Fruit fly (Drosophila melanogaster): ENCODE measurements around the gene CG4822.

CG4822 gene

dm6 chr2L:134563-135382, 13.2 kb upstream of the CG4822 start:
- TF ChIP-seq Rel (GFP tag; optimal IDR thresholded peaks at IDR 0.05): no peak
- peak; percentile 22 for TF ChIP-seq Rel (tag; optimal IDR thresholded peaks at IDR 0.05)
- no peak for TF ChIP-seq GATAd (GFP tag; optimal IDR thresholded peaks at IDR 0.05)
- no peak for TF ChIP-seq N (GFP tag; optimal IDR thresholded peaks at IDR 0.05)
- no peak for TF ChIP-seq Dfd (GFP tag; optimal IDR thresholded peaks at IDR 0.05)

dm6 chr2L:131466-132270, 10.1 kb upstream of the CG4822 start, which contains the start of gene Gs1:
TSS of gene Gs1 (plus strand) at chr2L:132077.
- TF ChIP-seq dl (GFP tag; optimal IDR thresholded peaks at IDR 0.05; ENCODE audit: insufficient read depth in 1 of 2, partially characterized antibody in 2 of 2): peak; percentile 66 to 89
- TF ChIP-seq fru (GFP tag; optimal IDR thresholded peaks at IDR 0.05): no peak
- peak; percentile 59 for TF ChIP-seq Sp1 (GFP tag; optimal IDR thresholded peaks at IDR 0.05)
- TF ChIP-seq CG9705 (GFP tag; optimal IDR thresholded peaks at IDR 0.05): no peak
- TF ChIP-seq ey (GFP tag; optimal IDR thresholded peaks at IDR 0.05): no peak
- no peak for TF ChIP-seq Jra (GFP tag; optimal IDR thresholded peaks at IDR 0.05)
- TF ChIP-seq woc (GFP tag; optimal IDR thresholded peaks at IDR 0.05): no peak
- TF ChIP-seq Hr83 (GFP tag; optimal IDR thresholded peaks at IDR 0.05; ENCODE audit: poor library complexity, severe bottlenecking): peak; percentile 41
- no peak for TF ChIP-seq dmrt93B (GFP tag; optimal IDR thresholded peaks at IDR 0.05)
- no peak for TF ChIP-seq GATAd (GFP tag; optimal IDR thresholded peaks at IDR 0.05)
- TF ChIP-seq Mio (GFP tag; optimal IDR thresholded peaks at IDR 0.05): no peak
- no peak for TF ChIP-seq Rel (GFP tag; optimal IDR thresholded peaks at IDR 0.05)
- peak; percentile 68 for TF ChIP-seq Rel (tag; optimal IDR thresholded peaks at IDR 0.05)
- TF ChIP-seq br (GFP tag; optimal IDR thresholded peaks at IDR 0.05): peak; percentile 43
- TF ChIP-seq rgr (GFP tag; optimal IDR thresholded peaks at IDR 0.05): peak; percentile 45
- TF ChIP-seq CrebA (GFP tag; optimal IDR thresholded peaks at IDR 0.05; ENCODE audit: borderline replicate concordance): no peak
- TF ChIP-seq foxo (GFP tag; optimal IDR thresholded peaks at IDR 0.05): peak in 1 of 2 experiments; percentile 15
- TF ChIP-seq Hnf4 (GFP tag; optimal IDR thresholded peaks at IDR 0.05): peak; percentile 42
- TF ChIP-seq Dfd (GFP tag; optimal IDR thresholded peaks at IDR 0.05): no peak
- peak; percentile 55 for TF ChIP-seq h (GFP tag; optimal IDR thresholded peaks at IDR 0.05)
- TF ChIP-seq Vsx2 (GFP tag; optimal IDR thresholded peaks at IDR 0.05; ENCODE audit: partially characterized antibody): no peak
- no peak for TF ChIP-seq N (GFP tag; optimal IDR thresholded peaks at IDR 0.05)
- peak; percentile 90 for TF ChIP-seq Dif (GFP tag; optimal IDR thresholded peaks at IDR 0.05; ENCODE audit: partially characterized antibody)
- TF ChIP-seq CG32264 (GFP tag; optimal IDR thresholded peaks at IDR 0.05): no peak
- TF ChIP-seq tai (GFP tag; optimal IDR thresholded peaks at IDR 0.05): no peak
- peak; percentile 14 for TF ChIP-seq OdsH (GFP tag; optimal IDR thresholded peaks at IDR 0.05)
- no peak for TF ChIP-seq HLH106 (tag; optimal IDR thresholded peaks at IDR 0.05)
- TF ChIP-seq usp (GFP tag; optimal IDR thresholded peaks at IDR 0.05): no peak
- TF ChIP-seq sv (GFP tag; optimal IDR thresholded peaks at IDR 0.05): no peak
- TF ChIP-seq pan (optimal IDR thresholded peaks at IDR 0.05): no peak

- TF ChIP-seq Sp1 (GFP tag; optimal IDR thresholded peaks at IDR 0.05) (no peak), pan (optimal IDR thresholded peaks at IDR 0.05) (no peak)
Observed at dm6 chr2L:130691-131090, 9.1 kb upstream of the CG4822 start, which contains the start of gene CG3164. TSS of gene CG3164 (minus strand) at chr2L:130791.

Data from whole organism, wandering third instar larva.